Worm (Caenorhabditis elegans) whole organism, late embryonic: ENCODE data around the gene cyk-1.

ENCODE experiments used
- ama-1 ChIP-seq: fragments of 150-350 bp; optimal IDR thresholded peaks from 2 replicates; lab custom pipeline; 2014
- hlh-6 ChIP-seq: sonication (generic microtip); optimal IDR thresholded peaks from 2 replicates; lab custom pipeline; 2016; ENCODE audit warnings: missing genotype, missing genetic modification characterization, missing compliant biosample characterization
- npax-4 ChIP-seq: sonication (generic microtip); optimal IDR thresholded peaks from 2 replicates; lab custom pipeline; 2016; ENCODE audit warnings: missing genetic modification characterization, missing compliant biosample characterization
- pqm-1 ChIP-seq: sonication (generic microtip); optimal IDR thresholded peaks from 2 replicates; lab custom pipeline; 2016; ENCODE audit warnings: missing genetic modification characterization, missing compliant biosample characterization
- syd-9 ChIP-seq: sonication (generic microtip); optimal IDR thresholded peaks from 2 replicates; lab custom pipeline; 2016; ENCODE audit warnings: mild to moderate bottlenecking, missing genetic modification characterization, moderate library complexity, missing compliant biosample characterization

DNA sequence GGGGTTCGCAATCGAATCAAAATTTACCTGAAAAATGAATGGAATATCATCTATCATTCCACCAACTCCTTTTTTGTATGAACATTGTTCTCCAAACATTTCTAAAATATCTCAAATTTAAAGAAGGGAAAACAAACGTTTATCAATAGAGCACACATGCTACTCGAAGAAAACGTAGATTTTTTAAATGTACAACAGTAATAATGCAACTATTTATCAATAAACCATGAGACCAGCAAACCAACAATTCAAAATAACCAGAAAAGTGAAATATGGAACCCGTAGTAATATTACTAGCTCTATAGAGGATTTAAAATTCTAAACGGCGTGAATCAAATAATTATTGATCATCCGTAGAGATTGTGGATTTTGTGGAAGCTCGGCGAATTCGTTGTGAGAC is 49.7 kb upstream of the cyk-1 start, which contains the start of gene ZK418.6:
- TF ChIP-seq hlh-6 (tag; lab: Kevin White, UChicago) = no peak
- no peak for TF ChIP-seq npax-4 (tag; lab: Kevin White, UChicago)
- TF ChIP-seq pqm-1 (tag; lab: Kevin White, UChicago) = no peak
- TF ChIP-seq syd-9 = no peak
- no peak for TF ChIP-seq ama-1
